Worm (Caenorhabditis elegans) whole organism, L4 larva: ENCODE data around the gene C36B7.3.

Experiments
- D1046.2 ChIP-seq: fragments of 200-800 bp; sonication (Bioruptor generic); IDR thresholded peaks from 2 replicates; pipeline ENCODE4 v1.3.6; 2022; ENCODE audit warnings: missing genetic modification characterization, missing compliant biosample characterization
- F44E2.7 ChIP-seq: fragments of 200-800 bp; sonication (Bioruptor generic); IDR thresholded peaks from 2 replicates; pipeline ENCODE4 v2.1.2; 2022; ENCODE audit warnings: missing genetic modification characterization, missing compliant biosample characterization
- R02D3.7 ChIP-seq: fragments of 150-350 bp; sonication (generic microtip); optimal IDR thresholded peaks from 3 replicates; lab custom pipeline; 2014; ENCODE audit warnings: missing biosample characterization, missing genetic modification characterization
- Y48G9A.11 ChIP-seq: fragments of 200-800 bp; sonication (Bioruptor generic); IDR thresholded peaks from 2 replicates; pipeline ENCODE4 v1.3.6; 2022; ENCODE audit warnings: missing genetic modification reagents, missing genetic modification characterization, missing compliant biosample characterization
- ZK337.2 ChIP-seq: fragments of 200-800 bp; sonication (Bioruptor generic); IDR thresholded peaks from 2 replicates; pipeline ENCODE4 v1.3.6; 2022; ENCODE audit warnings: missing genetic modification reagents, missing genetic modification characterization, missing compliant biosample characterization
- aha-1 ChIP-seq: fragments of 150-350 bp; peaks from one replicate; lab custom pipeline; 2014; ENCODE audit warnings: missing biosample characterization, missing genetic modification characterization
- ceh-32 ChIP-seq: sonication (generic microtip); optimal IDR thresholded peaks from 2 replicates; lab custom pipeline; 2016; ENCODE audit warnings: mild to moderate bottlenecking, missing genetic modification characterization, missing compliant biosample characterization; ENCODE audit not compliant: poor library complexity
- ceh-44 ChIP-seq: fragments of 200-800 bp; sonication (Bioruptor generic); IDR thresholded peaks from 2 replicates; pipeline ENCODE4 v1.3.6; 2022; ENCODE audit warnings: missing genetic modification reagents, missing genetic modification characterization, missing compliant biosample characterization
- ceh-62 ChIP-seq: sonication (generic microtip); optimal IDR thresholded peaks from 2 replicates; lab custom pipeline; 2017; ENCODE audit warnings: missing biosample characterization, missing genetic modification characterization
- daf-16 ChIP-seq, 3 experiments: sonication (generic microtip); optimal IDR thresholded peaks; 2 replicates each; lab custom pipeline; 2016 to 2017; ENCODE audit warnings: missing genetic modification characterization in 3 of 3, missing genetic modification reagents in 3 of 3, mild to moderate bottlenecking in 2 of 3, missing compliant biosample characterization in 2 of 3, missing biosample characterization in 1 of 3, moderate library complexity in 1 of 3
- dmd-6 ChIP-seq: fragments of 200-800 bp; sonication (Bioruptor generic); IDR thresholded peaks from 2 replicates; pipeline ENCODE4 v1.3.6; 2022; ENCODE audit warnings: missing genetic modification reagents, missing genetic modification characterization, missing compliant biosample characterization
- dve-1 ChIP-seq: sonication (generic microtip); optimal IDR thresholded peaks from 2 replicates; lab custom pipeline; 2017; ENCODE audit warnings: antibody characterized with exemption, mild to moderate bottlenecking, missing genetic modification characterization, missing compliant biosample characterization; ENCODE audit not compliant: insufficient read depth
- egl-27 ChIP-seq: sonication (generic microtip); optimal IDR thresholded peaks from 3 replicates; lab custom pipeline; 2017; ENCODE audit warnings: missing biosample characterization, missing genetic modification reagents, missing genetic modification characterization
- fkh-10 ChIP-seq: fragments of 150-350 bp; optimal IDR thresholded peaks from 2 replicates; lab custom pipeline; 2014; ENCODE audit warnings: missing biosample characterization, missing genetic modification reagents, missing genetic modification characterization
- hif-1 ChIP-seq, 2 experiments: sonication (generic microtip); optimal IDR thresholded peaks; 2 replicates each; lab custom pipeline; 2016 to 2017; ENCODE audit warnings: missing compliant biosample characterization in 2 of 2, missing genetic modification characterization in 2 of 2, missing genetic modification reagents in 2 of 2, missing genotype in 2 of 2, mild to moderate bottlenecking in 1 of 2
- hlh-11 ChIP-seq: fragments of 200-800 bp; sonication (Bioruptor generic); optimal IDR thresholded peaks from 2 replicates; lab custom pipeline; 2018; ENCODE audit warnings: mild to moderate bottlenecking, missing genetic modification characterization, missing compliant biosample characterization
- hlh-30 ChIP-seq: sonication (generic microtip); optimal IDR thresholded peaks from 2 replicates; lab custom pipeline; 2017; ENCODE audit warnings: antibody characterized with exemption, mild to moderate bottlenecking, missing genetic modification characterization, missing compliant biosample characterization; ENCODE audit not compliant: insufficient read depth
- hmg-1.1 ChIP-seq: fragments of 200-800 bp; sonication (Bioruptor generic); IDR thresholded peaks from 2 replicates; pipeline ENCODE4 v1.3.6; 2022; ENCODE audit warnings: missing genetic modification reagents, missing genetic modification characterization, missing compliant biosample characterization
- lin-15B ChIP-seq: fragments of 150-350 bp; sonication (generic microtip); optimal IDR thresholded peaks from 3 replicates; lab custom pipeline; 2014; ENCODE audit warnings: missing biosample characterization, missing genetic modification characterization
- lin-38 ChIP-seq: fragments of 200-800 bp; sonication (Bioruptor generic); IDR thresholded peaks from 2 replicates; pipeline ENCODE4 v1.3.6; 2022; ENCODE audit warnings: missing genetic modification reagents, missing genetic modification characterization, missing compliant biosample characterization
- lsy-2 ChIP-seq, 2 experiments: fragments of 150-350 bp in 1 of 2; sonication (generic microtip) in 1 of 2; optimal IDR thresholded peaks; 2 replicates each; lab custom pipeline; 2014 to 2017; ENCODE audit warnings: missing biosample characterization in 2 of 2, missing genetic modification characterization in 2 of 2
- mdl-1 ChIP-seq, 2 experiments: fragments of 150-350 bp in 1 of 2; sonication (generic microtip) in 1 of 2; optimal IDR thresholded peaks; 2 replicates each; lab custom pipeline; 2014 to 2017; ENCODE audit warnings: missing biosample characterization in 2 of 2, missing genetic modification characterization in 2 of 2
- mdt-29 ChIP-seq: fragments of 200-800 bp; sonication (Bioruptor generic); IDR thresholded peaks from 2 replicates; pipeline ENCODE4 v1.3.6; 2022; ENCODE audit warnings: missing genetic modification reagents, missing genetic modification characterization, missing compliant biosample characterization
- mep-1 ChIP-seq: fragments of 150-350 bp; sonication (generic microtip); optimal IDR thresholded peaks from 3 replicates; lab custom pipeline; 2014; ENCODE audit warnings: missing biosample characterization, missing genetic modification characterization
- mxl-3 ChIP-seq: fragments of 200-800 bp; sonication (Bioruptor generic); optimal IDR thresholded peaks from 2 replicates; lab custom pipeline; 2018; ENCODE audit warnings: mild to moderate bottlenecking, missing genetic modification characterization, missing compliant biosample characterization
- nhr-111 ChIP-seq: fragments of 200-800 bp; sonication (Bioruptor generic); optimal IDR thresholded peaks from 2 replicates; lab custom pipeline; 2018; ENCODE audit warnings: mild to moderate bottlenecking, missing genetic modification characterization, missing compliant biosample characterization
- nhr-237 ChIP-seq: sonication (generic microtip); optimal IDR thresholded peaks from 2 replicates; lab custom pipeline; 2017; ENCODE audit warnings: missing biosample characterization, missing genetic modification characterization
- nhr-28 ChIP-seq: fragments of 150-350 bp; optimal IDR thresholded peaks from 2 replicates; lab custom pipeline; 2014; ENCODE audit warnings: missing biosample characterization, missing genetic modification characterization
- nhr-77 ChIP-seq: fragments of 150-350 bp; optimal IDR thresholded peaks from 2 replicates; lab custom pipeline; 2014; ENCODE audit warnings: missing biosample characterization, missing genetic modification characterization
- pqm-1 ChIP-seq: sonication (generic microtip); optimal IDR thresholded peaks from 2 replicates; lab custom pipeline; 2017; ENCODE audit warnings: missing biosample characterization, missing genetic modification characterization
- rbr-2 ChIP-seq: sonication (generic microtip); optimal IDR thresholded peaks from 2 replicates; lab custom pipeline; 2016; ENCODE audit warnings: missing genotype, missing genetic modification characterization, missing compliant biosample characterization
- snpc-1.2 ChIP-seq: fragments of 200-800 bp; sonication (Bioruptor generic); IDR thresholded peaks from 2 replicates; pipeline ENCODE4 v1.3.6; 2022; ENCODE audit warnings: missing genetic modification reagents, missing genetic modification characterization, missing compliant biosample characterization
- tag-97 ChIP-seq: fragments of 200-800 bp; sonication (Bioruptor generic); IDR thresholded peaks from 2 replicates; pipeline ENCODE4 v1.3.6; 2022; ENCODE audit warnings: missing genetic modification characterization, missing compliant biosample characterization
- unc-62 ChIP-seq, 3 experiments: fragments of 150-350 bp in 1 of 3; sonication (generic microtip); optimal IDR thresholded peaks in 2 of 3; peaks in 1 of 3; 1 replicate in 1 of 3; 2 replicates in 2 of 3; lab custom pipeline; 2014 to 2017; ENCODE audit warnings: missing biosample characterization in 3 of 3, missing genetic modification characterization in 3 of 3, missing genetic modification reagents in 3 of 3, missing genotype in 1 of 3
- zfp-2 ChIP-seq: sonication (generic microtip); optimal IDR thresholded peaks from 2 replicates; lab custom pipeline; 2016; ENCODE audit warnings: mild to moderate bottlenecking, missing genetic modification characterization, missing compliant biosample characterization
- zip-11 ChIP-seq: fragments of 200-800 bp; sonication (Bioruptor generic); IDR thresholded peaks from 2 replicates; pipeline ENCODE4 v1.3.6; 2022; ENCODE audit warnings: missing genetic modification characterization, missing compliant biosample characterization
- ztf-7 ChIP-seq: fragments of 150-350 bp; optimal IDR thresholded peaks from 2 replicates; lab custom pipeline; 2014; ENCODE audit warnings: missing biosample characterization, missing genetic modification characterization

The C36B7.3 gene

ce11 chrX:7129460-7129859, 27.9 kb downstream of the C36B7.3 start:
- no peak for TF ChIP-seq tag-97
- TF ChIP-seq snpc-1.2 (GFP tag; lab: Robert Waterston, UW), result no peak
- TF ChIP-seq pqm-1 (tag; lab: Kevin White, UChicago), result no peak
- no peak for TF ChIP-seq F44E2.7
- TF ChIP-seq D1046.2 (GFP tag; lab: Robert Waterston, UW), result no peak
- peak; percentile 42 for TF ChIP-seq aha-1 (tag; lab: Kevin White, UChicago)
- TF ChIP-seq hif-1 (tag; optimal IDR thresholded peaks at IDR 0.05; lab: Kevin White, UChicago), result no peak
- TF ChIP-seq ZK337.2 (GFP tag; lab: Robert Waterston, UW), result no peak
- 0 out of 2 replicates have a peak, but pooled peaks have one; percentile 10 for TF ChIP-seq hmg-1.1
- TF ChIP-seq lsy-2 (tag; optimal IDR thresholded peaks at IDR 0.05; lab: Kevin White, UChicago), result peak in 1 of 2 experiments; percentile 33
- TF ChIP-seq ceh-44 (GFP tag; lab: Robert Waterston, UW), result no peak
- TF ChIP-seq R02D3.7, result no peak
- peak; percentile 60 for TF ChIP-seq mxl-3 (GFP tag; lab: Kevin White, UChicago)
- no peak for TF ChIP-seq mdt-29 (GFP tag; lab: Robert Waterston, UW)
- TF ChIP-seq hlh-11 (tag; lab: Kevin White, UChicago), result peak; percentile 50
- TF ChIP-seq fkh-10, result no peak
- TF ChIP-seq daf-16 (GFP tag; optimal IDR thresholded peaks at IDR 0.05; lab: Kevin White, UChicago), result no peak
- peak; percentile 56 for TF ChIP-seq daf-16 (tag; optimal IDR thresholded peaks at IDR 0.05; lab: Kevin White, UChicago)
- no peak for TF ChIP-seq zip-11 (GFP tag; lab: Robert Waterston, UW)
- no peak for TF ChIP-seq ceh-62 (tag; lab: Kevin White, UChicago)
- TF ChIP-seq nhr-77 (tag; lab: Kevin White, UChicago), result peak; percentile 48
- no peak for TF ChIP-seq egl-27 (tag; lab: Kevin White, UChicago)
- TF ChIP-seq mdl-1 (tag; optimal IDR thresholded peaks at IDR 0.05; lab: Kevin White, UChicago), result peak; percentile 55 to 84
- TF ChIP-seq hlh-30 (tag; lab: Kevin White, UChicago), result peak; percentile 64
- TF ChIP-seq lin-38 (GFP tag; lab: Robert Waterston, UW), result no peak
- TF ChIP-seq lin-15B, result no peak
- TF ChIP-seq nhr-28 (tag; lab: Kevin White, UChicago), result peak; percentile 87

ce11 chrX:7131206-7131605, 29.6 kb downstream of the C36B7.3 start:
- TF ChIP-seq Y48G9A.11 (GFP tag; lab: Robert Waterston, UW) (no peak), ceh-32 (tag; lab: Kevin White, UChicago) (no peak), nhr-111 (GFP tag; lab: Kevin White, UChicago) (no peak), zip-11 (GFP tag; lab: Robert Waterston, UW) (no peak), zfp-2 (tag; lab: Kevin White, UChicago) (no peak), unc-62 (GFP tag; optimal IDR thresholded peaks at IDR 0.05 in 1 of 2; lab: Kevin White, UChicago) (peak in 1 of 2 experiments; percentile 94), unc-62 (tag; optimal IDR thresholded peaks at IDR 0.05; lab: Kevin White, UChicago) (no peak), rbr-2 (tag; lab: Kevin White, UChicago) (no peak)

- TF ChIP-seq ZK337.2 (GFP tag; lab: Robert Waterston, UW) (no peak), hlh-30 (tag; lab: Kevin White, UChicago) (no peak), pqm-1 (tag; lab: Kevin White, UChicago) (peak; percentile 40), dmd-6 (GFP tag; lab: Robert Waterston, UW) (peak; percentile 31; the same call in 1 of the 2 replicates), ztf-7 (tag; lab: Kevin White, UChicago) (no peak), nhr-28 (tag; lab: Kevin White, UChicago) (peak; percentile 21), nhr-237 (tag; lab: Kevin White, UChicago) (no peak), zip-11 (GFP tag; lab: Robert Waterston, UW) (no peak), dve-1 (tag; lab: Kevin White, UChicago) (peak; percentile 27), daf-16 (GFP tag; optimal IDR thresholded peaks at IDR 0.05; lab: Kevin White, UChicago) (no peak), daf-16 (tag; optimal IDR thresholded peaks at IDR 0.05; lab: Kevin White, UChicago) (peak; percentile 29), mep-1 (tag; lab: Kevin White, UChicago) (no peak)
These were observed 38.0 kb downstream of the C36B7.3 start, which contains the start of gene clec-86 for ce11 chrX:7139614-7140013. clec-86 (plus strand) TSS chrX:7139875.
